Worm (Caenorhabditis elegans): ENCODE measurements around the gene F52D10.4.
A peak's percentile ranks its signal among the peaks of the same experiment; 100 is the strongest.

Gene F52D10.4

DNA sequence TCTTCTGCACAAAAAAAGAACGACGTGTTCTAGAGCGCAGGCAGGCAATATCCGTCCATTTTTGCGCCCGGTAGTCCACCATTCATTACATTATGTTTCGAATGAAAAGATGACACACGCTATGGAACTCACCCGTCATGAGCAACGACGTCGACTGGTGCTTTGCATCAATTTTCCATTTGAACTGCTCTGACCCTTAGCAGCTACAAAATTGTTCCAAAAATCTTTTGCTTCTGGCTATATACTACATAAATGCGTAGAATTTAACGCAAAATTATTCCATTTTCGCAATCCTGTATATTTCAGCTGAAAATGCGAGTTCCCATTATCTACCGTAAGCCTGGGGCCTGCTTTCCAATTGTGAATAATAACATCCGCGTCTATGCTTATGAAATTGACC lies 41.1 kb downstream of the F52D10.4 start, which contains the start of gene T04F8.3:
TSS of gene T04F8.3 (plus strand) at position 301 of the 400 bp plus-strand sequence.
- TF ChIP-seq B0310.2 (tag; optimal IDR thresholded peaks at IDR 0.05) (no peak), tbx-37 (GFP tag; conservative IDR thresholded peaks at IDR 0.05) (no peak), tra-4 (tag; optimal IDR thresholded peaks at IDR 0.05) (no peak), ama-1 (optimal IDR thresholded peaks at IDR 0.05) (no peak), sea-1 (GFP tag; conservative IDR thresholded peaks at IDR 0.05) (no peak)

DNA sequence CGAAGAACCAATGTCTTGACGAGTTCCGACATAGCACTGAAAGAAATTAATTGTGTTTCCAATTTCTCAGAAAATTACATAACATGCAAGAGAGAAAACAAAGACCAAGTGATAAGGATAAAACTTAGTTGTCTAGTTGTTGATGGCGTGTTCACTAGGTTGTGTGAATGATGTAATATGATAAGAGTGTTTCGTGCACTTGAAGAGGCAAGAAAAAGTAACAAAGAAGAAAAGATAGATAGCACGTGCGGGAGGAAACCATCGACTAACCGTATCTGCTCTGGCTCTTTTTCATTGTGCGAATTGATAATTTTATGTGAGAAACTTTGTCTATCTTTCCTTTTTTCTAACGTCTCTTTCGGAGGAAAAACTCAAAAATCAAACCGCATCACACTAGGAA lies 44.4 kb downstream of the F52D10.4 start, which contains the start of gene sfxn-1.5:
TSS of gene sfxn-1.5 (minus strand) at position 36 of the 400 bp plus-strand sequence.
- TF ChIP-seq tra-4 (tag; optimal IDR thresholded peaks at IDR 0.05): no peak
- no peak for TF ChIP-seq pes-1 (GFP tag; IDR thresholded peaks at IDR 0.05)
- TF ChIP-seq F13C5.2 (tag; optimal IDR thresholded peaks at IDR 0.05): no peak
- TF ChIP-seq ama-1 (optimal IDR thresholded peaks at IDR 0.05): no peak
- no peak for TF ChIP-seq hnd-1 (tag; optimal IDR thresholded peaks at IDR 0.05)
- TF ChIP-seq aly-1 (tag; optimal IDR thresholded peaks at IDR 0.05): no peak
- no peak for TF ChIP-seq ets-7 (tag; optimal IDR thresholded peaks at IDR 0.05)
- TF ChIP-seq ceh-36 (tag; optimal IDR thresholded peaks at IDR 0.05): no peak
- no peak for TF ChIP-seq B0310.2 (tag; optimal IDR thresholded peaks at IDR 0.05)
- no peak for TF ChIP-seq hmg-4 (GFP tag; optimal IDR thresholded peaks at IDR 0.05)
- no peak for TF ChIP-seq flt-1 (GFP tag; IDR thresholded peaks at IDR 0.05)
- no peak for TF ChIP-seq tbx-37 (GFP tag; conservative IDR thresholded peaks at IDR 0.05)
- no peak for TF ChIP-seq scrt-1 (GFP tag; IDR thresholded peaks at IDR 0.05)
- no peak for TF ChIP-seq hmbx-1 (tag; optimal IDR thresholded peaks at IDR 0.05)
- no peak for TF ChIP-seq ceh-13 (GFP tag; optimal IDR thresholded peaks at IDR 0.05)
- TF ChIP-seq tbx-11 (GFP tag; IDR thresholded peaks at IDR 0.05): no peak
- no peak for TF ChIP-seq sea-1 (GFP tag; conservative IDR thresholded peaks at IDR 0.05)

DNA sequence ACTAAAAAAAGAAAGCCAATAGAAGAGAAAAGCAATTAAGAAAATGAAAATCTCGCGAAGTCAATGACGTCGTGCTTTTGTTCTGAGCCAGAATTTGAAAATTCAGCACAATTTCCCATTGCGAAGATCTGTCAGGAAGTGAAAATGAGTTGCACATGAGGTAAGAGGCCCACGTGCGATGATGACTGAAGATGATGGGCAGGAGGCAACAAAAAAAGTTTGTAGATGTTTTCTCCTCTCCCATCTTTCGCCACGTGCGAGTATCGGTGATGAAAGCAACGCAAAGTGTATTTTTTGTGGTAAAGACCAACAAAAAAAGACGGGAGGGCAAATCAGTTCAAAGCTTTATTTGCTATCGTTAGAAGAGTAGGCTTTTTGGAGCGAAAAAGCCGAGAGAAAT lies 44.8 kb downstream of the F52D10.4 start:
- TF ChIP-seq hnd-1 (tag; optimal IDR thresholded peaks at IDR 0.05) (no peak), sea-1 (GFP tag; conservative IDR thresholded peaks at IDR 0.05) (no peak), scrt-1 (GFP tag; IDR thresholded peaks at IDR 0.05) (no peak), tbx-11 (GFP tag; IDR thresholded peaks at IDR 0.05) (no peak), aly-1 (tag; optimal IDR thresholded peaks at IDR 0.05) (no peak), ets-7 (tag; optimal IDR thresholded peaks at IDR 0.05) (no peak), flt-1 (GFP tag; IDR thresholded peaks at IDR 0.05) (no peak), tbx-37 (GFP tag; conservative IDR thresholded peaks at IDR 0.05) (no peak), hmg-4 (GFP tag; optimal IDR thresholded peaks at IDR 0.05) (no peak), ceh-13 (GFP tag; optimal IDR thresholded peaks at IDR 0.05) (no peak), tra-4 (tag; optimal IDR thresholded peaks at IDR 0.05) (no peak), pes-1 (GFP tag; IDR thresholded peaks at IDR 0.05) (no peak), hmbx-1 (tag; optimal IDR thresholded peaks at IDR 0.05) (no peak), ceh-36 (tag; optimal IDR thresholded peaks at IDR 0.05) (no peak), ama-1 (optimal IDR thresholded peaks at IDR 0.05) (no peak)

DNA sequence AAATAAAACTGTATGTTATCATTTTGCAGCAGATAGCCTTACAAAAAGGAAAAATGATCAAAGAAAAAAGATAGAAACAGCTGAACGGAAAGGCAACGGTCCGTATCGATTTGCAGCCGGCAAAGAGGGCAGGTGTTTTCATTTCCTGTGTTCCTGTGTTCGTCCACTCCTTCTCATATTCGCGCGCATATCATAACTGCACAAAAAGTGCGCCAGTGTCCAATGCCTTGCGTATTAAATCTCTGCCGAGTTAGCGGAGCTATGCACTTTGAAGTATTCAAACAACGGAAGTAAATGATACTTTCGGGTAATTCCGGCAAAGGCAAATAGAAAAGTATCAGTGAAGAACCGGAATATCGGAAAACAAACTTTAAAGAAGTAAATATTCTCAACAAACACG lies 45.3 kb downstream of the F52D10.4 start:
- TF ChIP-seq ceh-36 (tag; optimal IDR thresholded peaks at IDR 0.05) (peak; percentile 8), flt-1 (GFP tag; IDR thresholded peaks at IDR 0.05) (0 out of 2 replicates have a peak, but pooled peaks have one; percentile 16), hmg-4 (GFP tag; optimal IDR thresholded peaks at IDR 0.05) (peak; percentile 43), ceh-13 (GFP tag; optimal IDR thresholded peaks at IDR 0.05) (no peak)

DNA sequence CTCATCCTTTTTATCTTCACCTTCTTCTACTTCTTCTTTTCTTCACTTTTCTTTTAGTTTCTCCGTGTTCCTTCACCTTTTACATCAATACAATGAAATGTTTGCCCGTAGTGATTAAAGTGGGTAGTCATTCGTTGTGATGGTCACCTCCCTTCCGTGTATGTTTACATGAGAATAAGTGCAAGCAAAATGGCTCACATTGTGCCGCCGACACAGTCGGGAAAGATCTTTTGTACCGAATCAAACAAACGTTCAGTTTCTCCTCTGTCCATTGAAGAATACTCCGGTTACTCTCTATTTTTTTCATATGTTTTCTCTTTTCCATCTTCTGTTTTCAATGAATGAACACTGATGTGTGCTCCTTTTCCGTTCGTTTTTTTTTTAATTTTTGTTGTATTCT lies 46.9 kb downstream of the F52D10.4 start:
- TF ChIP-seq pes-1 (GFP tag; IDR thresholded peaks at IDR 0.05): no peak
- no peak for TF ChIP-seq tbx-37 (GFP tag; conservative IDR thresholded peaks at IDR 0.05)
- TF ChIP-seq ets-7 (tag; optimal IDR thresholded peaks at IDR 0.05): no peak
- no peak for TF ChIP-seq aly-1 (tag; optimal IDR thresholded peaks at IDR 0.05)
- TF ChIP-seq hmg-4 (GFP tag; optimal IDR thresholded peaks at IDR 0.05): no peak
- TF ChIP-seq hnd-1 (tag; optimal IDR thresholded peaks at IDR 0.05): no peak
- no peak for TF ChIP-seq sea-1 (GFP tag; conservative IDR thresholded peaks at IDR 0.05)
- no peak for TF ChIP-seq ceh-13 (GFP tag; optimal IDR thresholded peaks at IDR 0.05)
- TF ChIP-seq ceh-36 (tag; optimal IDR thresholded peaks at IDR 0.05): no peak
- TF ChIP-seq hmbx-1 (tag; optimal IDR thresholded peaks at IDR 0.05): no peak
- no peak for TF ChIP-seq tbx-11 (GFP tag; IDR thresholded peaks at IDR 0.05)
- no peak for TF ChIP-seq tra-4 (tag; optimal IDR thresholded peaks at IDR 0.05)
- no peak for TF ChIP-seq F13C5.2 (tag; optimal IDR thresholded peaks at IDR 0.05)
- no peak for TF ChIP-seq ama-1 (optimal IDR thresholded peaks at IDR 0.05)
- TF ChIP-seq scrt-1 (GFP tag; IDR thresholded peaks at IDR 0.05): no peak
- TF ChIP-seq flt-1 (GFP tag; IDR thresholded peaks at IDR 0.05): no peak
- no peak for TF ChIP-seq B0310.2 (tag; optimal IDR thresholded peaks at IDR 0.05)

DNA sequence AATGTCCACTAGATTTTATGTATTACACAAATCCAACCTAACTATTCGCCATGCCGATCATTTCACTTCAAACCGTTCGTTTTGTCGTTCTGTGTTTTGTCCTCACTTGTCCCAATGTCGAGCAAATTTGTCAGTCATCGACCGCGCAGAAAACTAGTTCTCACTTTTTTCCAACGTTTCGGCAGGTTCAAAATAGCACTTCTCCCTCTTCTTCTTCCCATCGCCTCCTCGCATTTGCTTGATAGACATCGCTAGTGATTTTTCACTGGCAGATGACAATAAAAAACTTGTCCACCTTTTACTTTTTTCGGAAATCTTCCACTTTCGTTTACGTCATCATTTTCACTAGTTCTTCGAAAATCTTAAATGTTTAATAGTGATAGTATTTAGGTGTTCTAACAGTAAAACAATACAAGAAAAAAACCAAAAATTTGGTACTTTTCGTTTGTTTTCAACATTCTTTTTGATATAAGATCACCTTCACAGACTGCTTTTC lies 48.3 kb downstream of the F52D10.4 start:
- TF ChIP-seq tbx-11 (GFP tag; IDR thresholded peaks at IDR 0.05) (no peak), B0310.2 (tag; optimal IDR thresholded peaks at IDR 0.05) (no peak), hnd-1 (tag; optimal IDR thresholded peaks at IDR 0.05) (no peak), sea-1 (GFP tag; conservative IDR thresholded peaks at IDR 0.05) (no peak), hmg-4 (GFP tag; optimal IDR thresholded peaks at IDR 0.05) (no peak), ets-7 (tag; optimal IDR thresholded peaks at IDR 0.05) (no peak)

DNA sequence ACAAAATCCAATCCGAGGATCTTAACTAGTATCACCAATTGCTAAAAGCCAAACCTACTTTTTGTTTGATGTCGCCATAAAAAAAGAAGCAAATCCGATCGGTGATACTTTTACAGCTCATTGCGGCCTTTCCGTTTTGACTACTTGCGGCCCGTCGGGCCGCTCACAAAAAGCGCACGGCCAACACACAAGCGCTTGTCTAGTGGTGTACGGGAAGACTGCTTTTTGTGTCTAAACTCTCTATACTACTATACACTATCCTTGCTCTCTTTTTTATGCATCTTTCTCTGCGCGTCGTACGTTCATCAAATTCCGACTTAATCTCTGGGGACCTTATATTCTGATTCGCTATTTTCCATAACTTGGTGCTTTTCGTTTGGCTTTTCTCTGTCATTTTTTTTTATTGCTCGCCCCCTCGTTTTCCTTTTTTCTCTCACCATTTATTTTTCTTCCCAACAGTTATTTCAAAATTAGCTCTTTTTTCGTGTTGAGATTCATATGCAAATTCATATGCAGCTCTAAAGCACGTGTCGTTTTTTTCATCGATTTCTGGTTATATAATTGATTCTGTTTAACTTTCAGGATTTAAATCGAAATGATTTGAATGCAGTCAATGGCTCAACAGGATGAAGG lies 49.4 kb downstream of the F52D10.4 start, which contains the start of gene noca-2:
TSS of gene noca-2 (plus strand) at position 583 of the 633 bp plus-strand sequence.
- TF ChIP-seq hnd-1 (tag; optimal IDR thresholded peaks at IDR 0.05) (peak; percentile 12), flt-1 (GFP tag; IDR thresholded peaks at IDR 0.05) (no peak), hmg-4 (GFP tag; optimal IDR thresholded peaks at IDR 0.05) (peak; percentile 64)

Data from whole organism, early embryonic.